Worm (Caenorhabditis elegans) whole organism, L4 larva: ENCODE results near the gene cpt-4.
A peak's percentile ranks its signal among the peaks of the same experiment; 100 is the strongest.

Experiments
- F49E8.2 ChIP-seq: sonication (generic microtip); optimal IDR thresholded peaks from 2 replicates; lab custom pipeline; 2016; ENCODE audit warnings: missing compliant biosample characterization, mild to moderate bottlenecking, missing genetic modification characterization, borderline replicate concordance
- R02D3.7 ChIP-seq: fragments of 150-350 bp; sonication (generic microtip); optimal IDR thresholded peaks from 3 replicates; lab custom pipeline; 2014; ENCODE audit warnings: missing biosample characterization, missing genetic modification characterization
- Y75B8A.6 ChIP-seq: fragments of 200-800 bp; sonication (Bioruptor generic); IDR thresholded peaks from 2 replicates; pipeline ENCODE4 v1.3.6; 2022; ENCODE audit warnings: missing genetic modification reagents, missing genetic modification characterization, missing compliant biosample characterization
- ZK546.5 ChIP-seq, 2 experiments: sonication (generic microtip); optimal IDR thresholded peaks; 2 replicates each; lab custom pipeline; 2017; ENCODE audit warnings: missing biosample characterization in 2 of 2, missing genetic modification characterization in 2 of 2
- aly-2 ChIP-seq: sonication (generic microtip); optimal IDR thresholded peaks from 2 replicates; lab custom pipeline; 2018; ENCODE audit warnings: missing biosample characterization, missing genetic modification characterization
- ama-1 ChIP-seq: fragments of 150-350 bp; optimal IDR thresholded peaks from 2 replicates; lab custom pipeline; 2014; ENCODE audit warnings: inconsistent platforms, mixed read lengths
- ceh-62 ChIP-seq: sonication (generic microtip); optimal IDR thresholded peaks from 2 replicates; lab custom pipeline; 2017; ENCODE audit warnings: missing biosample characterization, missing genetic modification characterization
- ces-1 ChIP-seq: fragments of 150-350 bp; sonication (generic microtip); optimal IDR thresholded peaks from 4 replicates; lab custom pipeline; 2014; ENCODE audit warnings: missing biosample characterization, missing genetic modification reagents, missing genetic modification characterization
- ctbp-1 ChIP-seq: fragments of 200-800 bp; sonication (Bioruptor generic); IDR thresholded peaks from 2 replicates; pipeline ENCODE4 v1.3.6; 2022; ENCODE audit warnings: missing genetic modification reagents, missing genetic modification characterization, missing compliant biosample characterization
- daf-19 ChIP-seq: fragments of 200-800 bp; sonication (Bioruptor generic); conservative IDR thresholded peaks from 2 replicates; pipeline ENCODE4 v1.3.6; 2022; ENCODE audit warnings: missing genetic modification characterization, missing compliant biosample characterization
- dmd-8 ChIP-seq: fragments of 200-800 bp; sonication (Bioruptor generic); IDR thresholded peaks from 2 replicates; pipeline ENCODE4 v1.3.6; 2022; ENCODE audit warnings: missing genetic modification characterization, missing compliant biosample characterization
- egl-27 ChIP-seq: sonication (generic microtip); optimal IDR thresholded peaks from 3 replicates; lab custom pipeline; 2017; ENCODE audit warnings: missing biosample characterization, missing genetic modification reagents, missing genetic modification characterization
- egl-43 ChIP-seq: fragments of 200-800 bp; sonication (Bioruptor generic); IDR thresholded peaks from 2 replicates; pipeline ENCODE4 v1.3.6; 2022; ENCODE audit warnings: missing genetic modification reagents, missing genetic modification characterization, missing compliant biosample characterization
- fkh-10 ChIP-seq: fragments of 150-350 bp; optimal IDR thresholded peaks from 2 replicates; lab custom pipeline; 2014; ENCODE audit warnings: missing biosample characterization, missing genetic modification reagents, missing genetic modification characterization
- fos-1 ChIP-seq: fragments of 150-350 bp; optimal IDR thresholded peaks from 2 replicates; lab custom pipeline; 2014; ENCODE audit warnings: missing biosample characterization, missing genetic modification characterization
- gei-8 ChIP-seq: fragments of 200-800 bp; sonication (Bioruptor generic); optimal IDR thresholded peaks from 2 replicates; lab custom pipeline; 2018; ENCODE audit warnings: mild to moderate bottlenecking, missing genetic modification characterization, missing compliant biosample characterization
- hlh-11 ChIP-seq: fragments of 200-800 bp; sonication (Bioruptor generic); optimal IDR thresholded peaks from 2 replicates; lab custom pipeline; 2018; ENCODE audit warnings: mild to moderate bottlenecking, missing genetic modification characterization, missing compliant biosample characterization
- hlh-30 ChIP-seq: sonication (generic microtip); optimal IDR thresholded peaks from 2 replicates; lab custom pipeline; 2017; ENCODE audit warnings: antibody characterized with exemption, mild to moderate bottlenecking, missing genetic modification characterization, missing compliant biosample characterization; ENCODE audit not compliant: insufficient read depth
- hmg-1.1 ChIP-seq: fragments of 200-800 bp; sonication (Bioruptor generic); IDR thresholded peaks from 2 replicates; pipeline ENCODE4 v1.3.6; 2022; ENCODE audit warnings: missing genetic modification reagents, missing genetic modification characterization, missing compliant biosample characterization
- jun-1 ChIP-seq: fragments of 150-350 bp; optimal IDR thresholded peaks from 2 replicates; lab custom pipeline; 2014; ENCODE audit warnings: missing biosample characterization, missing genetic modification reagents, missing genetic modification characterization
- lim-7 ChIP-seq: fragments of 200-800 bp; sonication (Bioruptor generic); IDR thresholded peaks from 2 replicates; pipeline ENCODE4 v1.3.6; 2022; ENCODE audit warnings: missing genetic modification characterization, missing compliant biosample characterization
- lin-13 ChIP-seq: fragments of 150-350 bp; optimal IDR thresholded peaks from 2 replicates; lab custom pipeline; 2014; ENCODE audit warnings: missing biosample characterization, missing genetic modification reagents, missing genetic modification characterization
- lin-15B ChIP-seq: fragments of 150-350 bp; sonication (generic microtip); optimal IDR thresholded peaks from 3 replicates; lab custom pipeline; 2014; ENCODE audit warnings: missing biosample characterization, missing genetic modification characterization
- lin-29 ChIP-seq: fragments of 200-800 bp; sonication (Bioruptor generic); IDR thresholded peaks from 2 replicates; pipeline ENCODE4 v1.3.6; 2022; ENCODE audit warnings: missing genetic modification reagents, missing genetic modification characterization, missing compliant biosample characterization
- lin-38 ChIP-seq: fragments of 200-800 bp; sonication (Bioruptor generic); IDR thresholded peaks from 2 replicates; pipeline ENCODE4 v1.3.6; 2022; ENCODE audit warnings: missing genetic modification reagents, missing genetic modification characterization, missing compliant biosample characterization
- lin-39 ChIP-seq: fragments of 150-350 bp; optimal IDR thresholded peaks from 2 replicates; lab custom pipeline; 2014; ENCODE audit warnings: missing biosample characterization, missing genetic modification reagents, missing genetic modification characterization
- mdt-29 ChIP-seq: fragments of 200-800 bp; sonication (Bioruptor generic); IDR thresholded peaks from 2 replicates; pipeline ENCODE4 v1.3.6; 2022; ENCODE audit warnings: missing genetic modification reagents, missing genetic modification characterization, missing compliant biosample characterization
- mep-1 ChIP-seq: fragments of 150-350 bp; sonication (generic microtip); optimal IDR thresholded peaks from 3 replicates; lab custom pipeline; 2014; ENCODE audit warnings: missing biosample characterization, missing genetic modification characterization
- mes-2 ChIP-seq: sonication (generic microtip); optimal IDR thresholded peaks from 2 replicates; lab custom pipeline; 2016; ENCODE audit warnings: missing genotype, mild to moderate bottlenecking, missing genetic modification characterization, missing compliant biosample characterization; ENCODE audit not compliant: poor library complexity, severe bottlenecking
- mxl-2 ChIP-seq: fragments of 200-800 bp; sonication (Bioruptor generic); conservative IDR thresholded peaks from 2 replicates; pipeline ENCODE4 v1.3.6; 2022; ENCODE audit warnings: missing genetic modification reagents, missing genetic modification characterization, missing compliant biosample characterization
- mxl-3 ChIP-seq: fragments of 200-800 bp; sonication (Bioruptor generic); optimal IDR thresholded peaks from 2 replicates; lab custom pipeline; 2018; ENCODE audit warnings: mild to moderate bottlenecking, missing genetic modification characterization, missing compliant biosample characterization
- nhr-102 ChIP-seq: sonication (generic microtip); optimal IDR thresholded peaks from 2 replicates; lab custom pipeline; 2016; ENCODE audit warnings: mild to moderate bottlenecking, missing genetic modification characterization, moderate library complexity, missing compliant biosample characterization
- nhr-28 ChIP-seq: fragments of 150-350 bp; optimal IDR thresholded peaks from 2 replicates; lab custom pipeline; 2014; ENCODE audit warnings: missing biosample characterization, missing genetic modification characterization
- nhr-41 ChIP-seq: fragments of 200-800 bp; sonication (Bioruptor generic); IDR thresholded peaks from 2 replicates; pipeline ENCODE4 v1.3.6; 2022; ENCODE audit warnings: missing genetic modification reagents, missing genetic modification characterization, missing compliant biosample characterization
- nhr-42 ChIP-seq: fragments of 200-800 bp; sonication (Bioruptor generic); IDR thresholded peaks from 2 replicates; pipeline ENCODE4 v1.3.6; 2022; ENCODE audit warnings: missing genetic modification characterization, missing compliant biosample characterization
- nhr-76 ChIP-seq: fragments of 150-350 bp; optimal IDR thresholded peaks from 2 replicates; lab custom pipeline; 2014; ENCODE audit warnings: missing biosample characterization, missing genetic modification characterization
- nhr-77 ChIP-seq: fragments of 150-350 bp; optimal IDR thresholded peaks from 2 replicates; lab custom pipeline; 2014; ENCODE audit warnings: missing biosample characterization, missing genetic modification characterization
- pha-4 ChIP-seq, 2 experiments: fragments of 150-350 bp in 1 of 2; fragments of 200-800 bp in 1 of 2; sonication (Bioruptor generic) in 1 of 2; IDR thresholded peaks in 1 of 2; optimal IDR thresholded peaks in 1 of 2; 2 replicates each; pipeline versions ENCODE4 v1.3.6 to Lab custom; 2014 to 2022; ENCODE audit warnings: missing genetic modification characterization in 2 of 2, missing genetic modification reagents in 2 of 2, missing biosample characterization in 1 of 2, missing compliant biosample characterization in 1 of 2
- rbr-2 ChIP-seq: sonication (generic microtip); optimal IDR thresholded peaks from 2 replicates; lab custom pipeline; 2016; ENCODE audit warnings: missing genotype, missing genetic modification characterization, missing compliant biosample characterization
- saeg-2 ChIP-seq: fragments of 200-800 bp; sonication (Bioruptor generic); IDR thresholded peaks from 2 replicates; pipeline ENCODE4 v1.3.6; 2022; ENCODE audit warnings: missing genetic modification reagents, missing genetic modification characterization, missing compliant biosample characterization
- skn-1 ChIP-seq: fragments of 150-350 bp; optimal IDR thresholded peaks from 2 replicates; lab custom pipeline; 2014; ENCODE audit warnings: missing biosample characterization, missing genetic modification characterization
- snpc-4 ChIP-seq: fragments of 150-350 bp; optimal IDR thresholded peaks from 2 replicates; lab custom pipeline; 2014; ENCODE audit warnings: missing biosample characterization, missing genetic modification characterization
- tag-97 ChIP-seq: fragments of 200-800 bp; sonication (Bioruptor generic); IDR thresholded peaks from 2 replicates; pipeline ENCODE4 v1.3.6; 2022; ENCODE audit warnings: missing genetic modification characterization, missing compliant biosample characterization
- tra-1 ChIP-seq: fragments of 200-800 bp; sonication (Bioruptor generic); IDR thresholded peaks from 2 replicates; pipeline ENCODE4 v1.3.6; 2022; ENCODE audit warnings: missing genetic modification reagents, missing genetic modification characterization, missing compliant biosample characterization
- unc-130 ChIP-seq: sonication (generic microtip); optimal IDR thresholded peaks from 2 replicates; lab custom pipeline; 2016; ENCODE audit warnings: missing genetic modification reagents, missing genetic modification characterization, missing compliant biosample characterization
- unc-39 ChIP-seq: sonication (generic microtip); optimal IDR thresholded peaks from 2 replicates; lab custom pipeline; 2017; ENCODE audit warnings: missing biosample characterization, missing genetic modification characterization
- zag-1 ChIP-seq: fragments of 150-350 bp; optimal IDR thresholded peaks from 2 replicates; lab custom pipeline; 2014; ENCODE audit warnings: missing biosample characterization, missing genetic modification characterization
- zip-11 ChIP-seq: fragments of 200-800 bp; sonication (Bioruptor generic); IDR thresholded peaks from 2 replicates; pipeline ENCODE4 v1.3.6; 2022; ENCODE audit warnings: missing genetic modification characterization, missing compliant biosample characterization
- ztf-7 ChIP-seq: fragments of 150-350 bp; optimal IDR thresholded peaks from 2 replicates; lab custom pipeline; 2014; ENCODE audit warnings: missing biosample characterization, missing genetic modification characterization

Gene cpt-4

ce11 chrV:5067390-5067789 lies 39.9 kb upstream of the cpt-4 start (continued):
- TF ChIP-seq mdt-29 (GFP tag; lab: Robert Waterston, UW), result no peak
- no peak for TF ChIP-seq pha-4 (GFP tag; IDR thresholded peaks at IDR 0.05; lab: Robert Waterston, UW)
- no peak for TF ChIP-seq pha-4 (tag; optimal IDR thresholded peaks at IDR 0.05; lab: Kevin White, UChicago)
- TF ChIP-seq lin-15B (tag; lab: Kevin White, UChicago), result no peak
- peak; percentile 84 for TF ChIP-seq nhr-28 (tag; lab: Kevin White, UChicago)
- TF ChIP-seq mes-2 (tag; lab: Kevin White, UChicago), result no peak
- no peak for TF ChIP-seq aly-2 (tag; lab: Kevin White, UChicago)
- no peak for TF ChIP-seq ceh-62 (tag; lab: Kevin White, UChicago)
- TF ChIP-seq ztf-7 (tag; lab: Kevin White, UChicago), result no peak
- TF ChIP-seq gei-8, result no peak
- TF ChIP-seq hlh-11 (tag; lab: Kevin White, UChicago), result peak; percentile 43
- TF ChIP-seq R02D3.7 (tag; lab: Kevin White, UChicago), result no peak
- no peak for TF ChIP-seq hmg-1.1 (GFP tag; lab: Robert Waterston, UW)
- TF ChIP-seq, all 104 proteins: peak for 11

ce11 chrV:5064761-5065421 lies 37.4 kb upstream of the cpt-4 start, which contains the start of gene mlk-1:
TSS of gene mlk-1 (minus strand) at chrV:5064811.
- no peak for TF ChIP-seq unc-39 (tag; lab: Kevin White, UChicago)
- no peak for TF ChIP-seq lin-29 (GFP tag; lab: Robert Waterston, UW)
- TF ChIP-seq lin-39 (tag; lab: Kevin White, UChicago), result no peak
- TF ChIP-seq ZK546.5 (tag; optimal IDR thresholded peaks at IDR 0.05; lab: Kevin White, UChicago), result no peak
- TF ChIP-seq aly-2 (tag; lab: Kevin White, UChicago), result no peak
- TF ChIP-seq gei-8, result no peak
- no peak for TF ChIP-seq zag-1 (tag; lab: Kevin White, UChicago)
- peak; percentile 96 for TF ChIP-seq hlh-30 (tag; lab: Kevin White, UChicago)
- TF ChIP-seq lin-38, result no peak
- no peak for TF ChIP-seq unc-130
- TF ChIP-seq Y75B8A.6 (GFP tag; lab: Robert Waterston, UW), result no peak
- no peak for TF ChIP-seq lim-7 (GFP tag; lab: Robert Waterston, UW)
- no peak for TF ChIP-seq zip-11 (GFP tag; lab: Robert Waterston, UW)
- no peak for TF ChIP-seq tag-97 (GFP tag; lab: Robert Waterston, UW)
- TF ChIP-seq ama-1 (lab: Kevin White, UChicago), result no peak
- no peak for TF ChIP-seq dmd-8
- TF ChIP-seq nhr-77 (tag; lab: Kevin White, UChicago), result peak; percentile 28
- TF ChIP-seq skn-1 (tag; lab: Kevin White, UChicago), result no peak
- TF ChIP-seq R02D3.7 (tag; lab: Kevin White, UChicago), result no peak
- TF ChIP-seq fkh-10 (GFP tag; lab: Kevin White, UChicago), result peak; percentile 63
- TF ChIP-seq nhr-76, result no peak
- TF ChIP-seq fos-1, result no peak
- TF ChIP-seq F49E8.2 (tag; lab: Kevin White, UChicago), result no peak
- peak; percentile 41 for TF ChIP-seq mxl-3 (GFP tag; lab: Kevin White, UChicago)
- no peak for TF ChIP-seq jun-1 (tag; lab: Kevin White, UChicago)
- no peak for TF ChIP-seq nhr-42
- TF ChIP-seq ctbp-1 (GFP tag; lab: Robert Waterston, UW), result peak; percentile 37; the same call in 1 of the 2 replicates
- peak; percentile 77 for TF ChIP-seq hlh-11 (tag; lab: Kevin White, UChicago)
- TF ChIP-seq nhr-102 (tag; lab: Kevin White, UChicago), result no peak
- TF ChIP-seq mxl-2, result no peak
- peak; percentile 75 for TF ChIP-seq mep-1 (tag; lab: Kevin White, UChicago)
- TF ChIP-seq snpc-4, result no peak
- no peak for TF ChIP-seq daf-19 (GFP tag; lab: Robert Waterston, UW)
- TF ChIP-seq nhr-41 (GFP tag; lab: Robert Waterston, UW), result no peak
- TF ChIP-seq rbr-2 (tag; lab: Kevin White, UChicago), result peak; percentile 78
- TF ChIP-seq lin-13 (GFP tag; lab: Kevin White, UChicago), result no peak
- no peak; the same call in 1 of the 2 replicates for TF ChIP-seq tra-1 (GFP tag; lab: Robert Waterston, UW)
- peak; percentile 34 for TF ChIP-seq mes-2 (tag; lab: Kevin White, UChicago)
- no peak for TF ChIP-seq saeg-2 (GFP tag; lab: Robert Waterston, UW)
- no peak for TF ChIP-seq ces-1 (GFP tag; lab: Kevin White, UChicago)
- TF ChIP-seq egl-43, result no peak
- TF ChIP-seq egl-27 (tag; lab: Kevin White, UChicago), result no peak
